Fruit fly (Drosophila melanogaster): ENCODE measurements around the gene CG5986.

DNA sequence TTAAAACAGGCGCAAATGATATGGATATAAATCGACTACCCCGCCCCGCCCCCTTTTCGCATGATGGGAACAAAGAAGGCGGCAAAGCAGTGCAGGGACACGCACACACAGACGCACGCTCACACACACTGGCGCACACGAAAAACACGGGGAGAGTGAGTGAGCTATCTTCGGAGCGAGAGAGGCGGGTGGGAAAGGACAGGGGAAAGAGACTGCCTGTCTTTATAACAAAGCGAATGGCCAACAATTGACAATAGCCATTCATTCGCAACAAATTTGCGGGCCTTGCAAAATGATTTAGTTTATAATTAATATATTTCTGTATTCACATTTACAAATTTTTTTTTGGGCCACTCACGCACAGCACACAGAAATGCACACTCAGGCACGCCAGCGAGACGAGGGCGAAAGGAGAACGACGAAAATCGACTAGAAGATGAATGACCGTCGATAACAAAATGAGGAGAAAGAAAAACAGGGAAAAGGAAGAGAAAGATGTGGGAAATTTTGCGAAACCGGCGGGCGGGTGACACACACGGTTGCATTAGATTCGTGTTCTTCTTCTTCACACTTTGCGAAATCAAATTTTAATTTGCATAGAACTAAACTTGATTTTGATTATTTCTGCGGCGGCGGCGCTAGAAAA, 887 bp upstream of the CG5986 start:
- no peak for TF ChIP-seq ttk (optimal IDR thresholded peaks at IDR 0.05)
- no peak for TF ChIP-seq psq (optimal IDR thresholded peaks at IDR 0.05)
- no peak for TF ChIP-seq insv (optimal IDR thresholded peaks at IDR 0.05)

All from Kc167 (cell line).